Worm (Caenorhabditis elegans) whole organism, dauer: ENCODE measurements around the gene cest-4.

Experiments used
- unc-62 ChIP-seq: sonication (generic microtip); optimal IDR thresholded peaks from 2 replicates; lab custom pipeline; 2017; ENCODE audit warnings: missing biosample characterization, missing genetic modification reagents, missing genetic modification characterization

cest-4 gene

ce11 chrIV:6770407-6770883 is 31.7 kb downstream of the cest-4 start, which contains the start of gene anat-1:
anat-1 (plus strand) TSS chrIV:6770833.
- no peak for TF ChIP-seq unc-62 (GFP tag; lab: Kevin White, UChicago)

- TF ChIP-seq unc-62 (GFP tag; lab: Kevin White, UChicago) = no peak
Measured at ce11 chrIV:6767240-6767639, 34.9 kb downstream of the cest-4 start.

DNA sequence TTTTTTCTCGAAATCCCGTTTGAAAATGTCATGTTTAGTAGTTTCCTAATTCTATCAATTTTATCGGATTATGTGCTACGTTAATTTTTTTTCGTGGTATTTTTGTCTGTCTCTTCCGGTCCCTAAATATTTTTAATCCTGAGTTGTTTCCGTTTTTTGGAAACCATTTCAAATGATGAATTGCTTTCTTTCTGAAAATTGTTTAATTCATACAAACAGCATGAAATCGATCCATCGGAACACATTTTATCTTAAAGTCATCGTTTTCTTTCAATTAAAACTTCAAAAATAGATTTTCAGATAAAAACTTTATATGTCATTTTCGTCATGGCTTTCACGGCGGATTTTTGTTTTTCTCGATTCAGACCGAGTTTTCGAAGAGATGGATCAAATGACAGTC is 39.7 kb downstream of the cest-4 start, which contains the start of gene spd-3:
Gene spd-3 (plus strand): TSS at position 301 of the 400 bp plus-strand sequence.
- no peak for TF ChIP-seq unc-62 (GFP tag; lab: Kevin White, UChicago)

DNA sequence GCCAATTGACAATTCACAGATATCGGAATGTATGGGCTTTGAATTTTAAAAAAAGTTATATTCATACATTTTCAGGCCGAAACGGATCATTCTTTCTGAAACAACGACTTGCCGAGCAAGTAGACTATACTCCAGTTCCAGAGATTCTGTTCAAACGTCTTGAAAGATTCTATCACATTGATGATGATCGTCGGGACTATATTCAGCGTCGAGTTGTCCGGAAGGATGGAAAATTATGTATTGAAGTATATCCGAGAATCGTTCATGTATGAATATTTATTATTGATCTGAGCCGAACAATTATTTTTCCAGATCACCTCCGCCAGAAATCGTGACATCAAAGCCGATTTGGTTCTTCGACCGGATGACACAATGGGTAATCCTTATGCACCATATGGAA is 44.5 kb downstream of the cest-4 start:
- TF ChIP-seq unc-62 (GFP tag; lab: Kevin White, UChicago) = no peak

ce11 chrIV:6757011-6757410 is 45.1 kb downstream of the cest-4 start, which contains the start of gene usp-4:
usp-4 (plus strand) TSS chrIV:6757311.
- TF ChIP-seq unc-62 (GFP tag; lab: Kevin White, UChicago) = no peak

DNA sequence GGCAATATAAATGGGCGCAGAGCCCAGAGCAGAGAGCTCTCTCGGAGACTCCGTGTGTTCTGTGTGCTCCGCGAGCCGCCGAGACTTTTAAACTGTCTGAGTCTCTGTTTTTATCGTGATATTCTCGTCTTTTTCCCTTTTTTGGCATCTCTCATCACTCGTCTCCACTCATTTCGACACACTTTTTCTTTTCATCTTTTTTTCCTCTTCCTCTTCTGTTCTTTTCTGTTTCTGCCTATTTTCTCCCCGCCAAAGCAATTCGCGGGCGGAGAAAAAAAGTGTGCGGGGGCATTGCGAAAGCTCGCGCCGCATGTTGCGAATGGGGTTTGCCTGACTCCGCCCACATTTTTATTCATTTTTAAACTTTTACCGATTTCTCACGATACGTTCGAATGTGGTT is 45.8 kb downstream of the cest-4 start:
- TF ChIP-seq unc-62 (GFP tag; lab: Kevin White, UChicago) = no peak

DNA sequence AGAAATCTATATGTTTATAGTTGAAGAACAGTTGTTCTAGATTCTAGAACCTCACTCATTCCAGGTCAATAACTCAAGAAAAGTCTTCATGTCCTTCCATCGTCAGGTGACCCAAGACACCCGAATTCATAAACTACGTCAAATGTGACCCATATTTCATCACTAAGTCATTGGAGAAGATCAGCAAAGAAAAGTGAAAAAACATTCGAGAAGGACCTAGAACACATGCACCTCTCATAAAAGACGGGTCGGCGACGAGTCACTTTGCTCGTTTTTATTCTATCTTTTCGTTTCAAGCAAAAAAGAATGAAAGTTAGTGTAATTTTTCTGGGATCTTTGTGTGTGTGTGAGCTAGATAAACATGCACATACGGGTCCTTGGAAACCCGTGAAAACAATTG is 50.9 kb downstream of the cest-4 start:
- TF ChIP-seq unc-62 (GFP tag; lab: Kevin White, UChicago) = no peak

DNA sequence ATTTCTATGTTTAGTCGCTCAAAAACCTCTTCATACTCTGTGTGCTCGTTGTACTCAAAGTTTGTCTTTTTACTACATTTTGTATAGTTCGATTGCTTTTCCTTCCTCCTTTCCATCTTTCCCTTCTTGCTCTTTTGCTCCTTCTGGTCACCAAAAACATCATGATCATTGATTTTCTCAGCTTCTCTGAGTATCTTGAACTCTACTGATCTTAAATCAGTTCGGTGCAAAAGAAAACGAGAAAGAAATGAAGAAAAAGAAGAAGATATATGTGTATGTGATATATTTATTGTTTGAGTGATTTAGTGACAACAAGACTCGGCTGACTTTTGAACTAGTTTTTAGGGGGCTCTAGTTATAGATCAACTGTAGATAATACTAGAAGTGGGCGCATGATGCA is 52.0 kb downstream of the cest-4 start:
- no peak for TF ChIP-seq unc-62 (GFP tag; lab: Kevin White, UChicago)
